Worm (Caenorhabditis elegans) whole organism, L3 larva: ENCODE measurements around the gene C46G7.2.

Source experiments
- ama-1 ChIP-seq: fragments of 150-350 bp; optimal IDR thresholded peaks from 2 replicates; lab custom pipeline; 2018
- fkh-10 ChIP-seq: sonication (generic microtip); optimal IDR thresholded peaks from 2 replicates; lab custom pipeline; 2017; ENCODE audit warnings: missing biosample characterization, missing genetic modification reagents, missing genetic modification characterization
- lin-15B ChIP-seq: fragments of 150-350 bp; optimal IDR thresholded peaks from 2 replicates; lab custom pipeline; 2014; ENCODE audit warnings: missing biosample characterization, missing genetic modification characterization
- lsy-12 ChIP-seq: sonication (generic microtip); optimal IDR thresholded peaks from 2 replicates; lab custom pipeline; 2016; ENCODE audit warnings: mild to moderate bottlenecking, missing genetic modification characterization, missing compliant biosample characterization
- nhr-237 ChIP-seq: fragments of 150-350 bp; optimal IDR thresholded peaks from 2 replicates; lab custom pipeline; 2014; ENCODE audit warnings: missing biosample characterization, missing genetic modification characterization
- nhr-76 ChIP-seq: fragments of 150-350 bp; sonication (generic microtip); optimal IDR thresholded peaks from 5 replicates; lab custom pipeline; 2014; ENCODE audit warnings: missing biosample characterization, missing genetic modification characterization
- tbx-2 ChIP-seq: sonication (generic microtip); optimal IDR thresholded peaks from 2 replicates; lab custom pipeline; 2016; ENCODE audit warnings: mild to moderate bottlenecking, missing genetic modification characterization, missing compliant biosample characterization
- unc-62 ChIP-seq: fragments of 150-350 bp; sonication (generic microtip); optimal IDR thresholded peaks from 4 replicates; lab custom pipeline; 2014; ENCODE audit warnings: missing biosample characterization, missing genetic modification reagents, missing genetic modification characterization

ce11 chrIV:6011545-6011944 lies 3.5 kb upstream of the C46G7.2 start, which contains the start of gene C46G7.5:
- TF ChIP-seq fkh-10 (no peak), ama-1 (no peak), lin-15B (tag; lab: Kevin White, UChicago) (no peak), nhr-237 (tag; lab: Kevin White, UChicago) (no peak), nhr-76 (tag; lab: Kevin White, UChicago) (no peak), lsy-12 (tag; lab: Kevin White, UChicago) (no peak), tbx-2 (no peak), unc-62 (GFP tag; lab: Kevin White, UChicago) (no peak)
